Worm (Caenorhabditis elegans) whole organism, L2 larva: ENCODE measurements around the gene clec-140.

Experiments
- C34F6.9 ChIP-seq: fragments of 150-350 bp; optimal IDR thresholded peaks from 2 replicates; lab custom pipeline; 2014; ENCODE audit warnings: missing biosample characterization, missing genetic modification characterization
- F13H6.1 ChIP-seq: sonication (generic microtip); optimal IDR thresholded peaks from 2 replicates; lab custom pipeline; 2016; ENCODE audit warnings: missing genetic modification characterization, missing compliant biosample characterization
- R02D3.7 ChIP-seq: fragments of 150-350 bp; optimal IDR thresholded peaks from 2 replicates; lab custom pipeline; 2014; ENCODE audit warnings: missing biosample characterization, missing genetic modification characterization
- Y55F3AM.14 ChIP-seq: fragments of 200-800 bp; sonication (Bioruptor generic); optimal IDR thresholded peaks from 2 replicates; lab custom pipeline; 2018; ENCODE audit warnings: mild to moderate bottlenecking, missing genetic modification characterization, missing compliant biosample characterization
- ZK546.5 ChIP-seq: sonication (generic microtip); optimal IDR thresholded peaks from 2 replicates; lab custom pipeline; 2017; ENCODE audit warnings: missing biosample characterization, missing genetic modification characterization
- alr-1 ChIP-seq: fragments of 150-350 bp; optimal IDR thresholded peaks from 2 replicates; lab custom pipeline; 2014; ENCODE audit warnings: missing biosample characterization, missing genetic modification characterization
- aly-2 ChIP-seq: fragments of 150-350 bp; optimal IDR thresholded peaks from 2 replicates; lab custom pipeline; 2014; ENCODE audit warnings: missing biosample characterization, missing genetic modification characterization
- ama-1 ChIP-seq: fragments of 150-350 bp; optimal IDR thresholded peaks from 2 replicates; lab custom pipeline; 2018; ENCODE audit warnings: inconsistent platforms
- blmp-1 ChIP-seq: sonication (generic microtip); optimal IDR thresholded peaks from 2 replicates; lab custom pipeline; 2017; ENCODE audit warnings: missing genetic modification characterization, mild to moderate bottlenecking, missing compliant biosample characterization, antibody characterized with exemption, moderate library complexity; ENCODE audit not compliant: insufficient read depth
- ceh-16 ChIP-seq: fragments of 150-350 bp; optimal IDR thresholded peaks from 2 replicates; lab custom pipeline; 2014; ENCODE audit warnings: missing biosample characterization, missing genetic modification characterization
- ceh-82 ChIP-seq: fragments of 150-350 bp; optimal IDR thresholded peaks from 2 replicates; lab custom pipeline; 2014; ENCODE audit warnings: missing biosample characterization, missing genetic modification characterization
- crh-2 ChIP-seq: sonication (generic microtip); optimal IDR thresholded peaks from 2 replicates; lab custom pipeline; 2017; ENCODE audit warnings: missing biosample characterization, missing genetic modification characterization
- dmd-4 ChIP-seq: sonication (generic microtip); optimal IDR thresholded peaks from 2 replicates; lab custom pipeline; 2017; ENCODE audit warnings: missing biosample characterization, missing genetic modification characterization
- egl-27 ChIP-seq: sonication (generic microtip); optimal IDR thresholded peaks from 3 replicates; lab custom pipeline; 2017; ENCODE audit warnings: missing biosample characterization, missing genetic modification reagents, missing genetic modification characterization
- elt-1 ChIP-seq: fragments of 150-350 bp; optimal IDR thresholded peaks from 2 replicates; lab custom pipeline; 2014; ENCODE audit warnings: missing biosample characterization, missing genetic modification characterization
- elt-3 ChIP-seq: sonication (generic microtip); optimal IDR thresholded peaks from 2 replicates; lab custom pipeline; 2017; ENCODE audit warnings: missing biosample characterization, missing genetic modification characterization
- fos-1 ChIP-seq: fragments of 150-350 bp; optimal IDR thresholded peaks from 2 replicates; lab custom pipeline; 2014; ENCODE audit warnings: missing biosample characterization, missing genetic modification characterization
- gmeb-1 ChIP-seq: fragments of 150-350 bp; optimal IDR thresholded peaks from 2 replicates; lab custom pipeline; 2014; ENCODE audit warnings: missing biosample characterization, missing genetic modification characterization
- lin-11 ChIP-seq: fragments of 150-350 bp; sonication (generic microtip); optimal IDR thresholded peaks from 2 replicates; lab custom pipeline; 2014; ENCODE audit warnings: missing biosample characterization, missing genetic modification characterization, inconsistent platforms, mixed read lengths
- lin-13 ChIP-seq: fragments of 150-350 bp; optimal IDR thresholded peaks from 2 replicates; lab custom pipeline; 2014; ENCODE audit warnings: missing biosample characterization, missing genetic modification reagents, missing genetic modification characterization
- lin-39 ChIP-seq: fragments of 150-350 bp; optimal IDR thresholded peaks from 2 replicates; lab custom pipeline; 2014; ENCODE audit warnings: missing biosample characterization, missing genetic modification reagents, missing genetic modification characterization
- lsy-2 ChIP-seq, 2 experiments: fragments of 150-350 bp in 1 of 2; sonication (generic microtip) in 1 of 2; optimal IDR thresholded peaks; 2 replicates each; lab custom pipeline; 2014 to 2017; ENCODE audit warnings: missing biosample characterization in 2 of 2, missing genetic modification characterization in 2 of 2
- mab-5 ChIP-seq: fragments of 150-350 bp; optimal IDR thresholded peaks from 2 replicates; lab custom pipeline; 2014; ENCODE audit warnings: missing biosample characterization, missing genetic modification characterization
- mbf-1 ChIP-seq: sonication (generic microtip); optimal IDR thresholded peaks from 2 replicates; lab custom pipeline; 2017; ENCODE audit warnings: missing biosample characterization, missing genetic modification characterization
- mdl-1 ChIP-seq, 2 experiments: fragments of 150-350 bp in 1 of 2; sonication (generic microtip) in 1 of 2; optimal IDR thresholded peaks; 2 replicates each; lab custom pipeline; 2017; ENCODE audit warnings: missing biosample characterization in 2 of 2, missing genetic modification characterization in 2 of 2
- nhr-10 ChIP-seq: sonication (generic microtip); optimal IDR thresholded peaks from 2 replicates; lab custom pipeline; 2017; ENCODE audit warnings: missing biosample characterization, missing genetic modification characterization
- nhr-11 ChIP-seq: fragments of 150-350 bp; optimal IDR thresholded peaks from 2 replicates; lab custom pipeline; 2014; ENCODE audit warnings: missing biosample characterization, missing genetic modification characterization
- nhr-12 ChIP-seq: fragments of 150-350 bp; optimal IDR thresholded peaks from 2 replicates; lab custom pipeline; 2014; ENCODE audit warnings: missing biosample characterization, missing genetic modification characterization
- nhr-129 ChIP-seq: fragments of 150-350 bp; optimal IDR thresholded peaks from 2 replicates; lab custom pipeline; 2014; ENCODE audit warnings: missing biosample characterization, missing genetic modification characterization
- nhr-21 ChIP-seq: fragments of 150-350 bp; optimal IDR thresholded peaks from 2 replicates; lab custom pipeline; 2014; ENCODE audit warnings: missing biosample characterization, missing genetic modification characterization
- nhr-23 ChIP-seq: fragments of 150-350 bp; optimal IDR thresholded peaks from 2 replicates; lab custom pipeline; 2014; ENCODE audit warnings: missing biosample characterization, missing genetic modification reagents, missing genetic modification characterization
- nhr-237 ChIP-seq: fragments of 150-350 bp; optimal IDR thresholded peaks from 2 replicates; lab custom pipeline; 2014; ENCODE audit warnings: missing biosample characterization, missing genetic modification characterization
- nhr-25 ChIP-seq: fragments of 150-350 bp; sonication (generic microtip); optimal IDR thresholded peaks from 3 replicates; lab custom pipeline; 2014; ENCODE audit warnings: missing biosample characterization, missing genetic modification characterization
- nhr-6 ChIP-seq: fragments of 150-350 bp; optimal IDR thresholded peaks from 2 replicates; lab custom pipeline; 2014; ENCODE audit warnings: missing biosample characterization, missing genetic modification characterization
- nhr-77 ChIP-seq: fragments of 150-350 bp; optimal IDR thresholded peaks from 2 replicates; lab custom pipeline; 2014; ENCODE audit warnings: missing biosample characterization, missing genetic modification characterization
- peb-1 ChIP-seq: fragments of 150-350 bp; optimal IDR thresholded peaks from 2 replicates; lab custom pipeline; 2014; ENCODE audit warnings: missing biosample characterization, missing genetic modification characterization
- sem-4 ChIP-seq: fragments of 150-350 bp; optimal IDR thresholded peaks from 2 replicates; lab custom pipeline; 2014; ENCODE audit warnings: missing biosample characterization, missing genetic modification reagents, missing genetic modification characterization
- skn-1 ChIP-seq: sonication (generic microtip); optimal IDR thresholded peaks from 2 replicates; lab custom pipeline; 2017; ENCODE audit warnings: missing biosample characterization, missing genetic modification characterization
- sma-3 ChIP-seq: sonication (generic microtip); optimal IDR thresholded peaks from 2 replicates; lab custom pipeline; 2016; ENCODE audit warnings: missing genetic modification reagents, missing genetic modification characterization, missing compliant biosample characterization
- sma-9 ChIP-seq, 2 experiments: fragments of 150-350 bp in 1 of 2; sonication (generic microtip) in 1 of 2; optimal IDR thresholded peaks; 2 replicates each; lab custom pipeline; 2014 to 2016; ENCODE audit warnings: missing genetic modification characterization in 2 of 2, mild to moderate bottlenecking in 1 of 2, missing biosample characterization in 1 of 2, missing compliant biosample characterization in 1 of 2, missing genetic modification reagents in 1 of 2, moderate library complexity in 1 of 2
- snpc-4 ChIP-seq: fragments of 150-350 bp; optimal IDR thresholded peaks from 2 replicates; lab custom pipeline; 2014; ENCODE audit warnings: missing biosample characterization, missing genetic modification characterization
- unc-39 ChIP-seq: fragments of 150-350 bp; optimal IDR thresholded peaks from 2 replicates; lab custom pipeline; 2014; ENCODE audit warnings: missing biosample characterization, missing genetic modification characterization
- unc-55 ChIP-seq: fragments of 150-350 bp; sonication (generic microtip); optimal IDR thresholded peaks from 3 replicates; lab custom pipeline; 2014; ENCODE audit warnings: missing biosample characterization, missing genetic modification reagents, missing genetic modification characterization
- unc-62 ChIP-seq: fragments of 150-350 bp; optimal IDR thresholded peaks from 2 replicates; lab custom pipeline; 2014; ENCODE audit warnings: missing biosample characterization, missing genetic modification reagents, missing genetic modification characterization
- zag-1 ChIP-seq: fragments of 150-350 bp; optimal IDR thresholded peaks from 2 replicates; lab custom pipeline; 2014; ENCODE audit warnings: missing biosample characterization, missing genetic modification characterization
- ztf-1 ChIP-seq: fragments of 200-800 bp; sonication (Bioruptor generic); conservative IDR thresholded peaks from 2 replicates; pipeline ENCODE4 v1.3.6; 2022; ENCODE audit warnings: missing genetic modification characterization, missing compliant biosample characterization
- ztf-11 ChIP-seq: sonication (generic microtip); optimal IDR thresholded peaks from 2 replicates; lab custom pipeline; 2017; ENCODE audit warnings: missing biosample characterization, missing genetic modification characterization
- ztf-4 ChIP-seq: fragments of 150-350 bp; optimal IDR thresholded peaks from 2 replicates; lab custom pipeline; 2014; ENCODE audit warnings: missing biosample characterization, missing genetic modification characterization

Gene clec-140

DNA sequence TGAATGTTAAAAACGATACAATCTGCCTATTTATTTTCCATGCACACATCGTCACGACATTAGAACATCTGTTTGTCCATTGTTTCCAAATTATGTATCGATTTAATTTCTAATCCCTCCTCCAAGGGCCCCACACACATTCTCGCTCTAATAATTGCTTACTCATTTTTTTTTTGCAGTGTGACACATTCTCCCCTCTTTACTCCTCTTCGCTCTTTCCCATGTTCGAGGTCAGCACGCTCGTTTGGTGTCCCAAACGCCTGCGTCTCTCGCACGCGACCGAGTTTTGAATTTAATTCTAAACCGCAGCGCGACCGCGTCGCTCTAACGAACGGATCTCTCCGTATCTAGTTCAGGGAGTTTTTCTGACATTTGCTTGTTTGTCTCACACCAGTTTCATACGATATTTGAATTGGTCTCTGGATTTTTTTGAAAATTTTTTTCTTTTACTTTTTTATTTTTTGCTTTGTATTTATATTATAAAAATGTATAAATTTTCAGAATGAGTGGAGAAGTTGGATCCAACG lies at the start of gene clec-140, which contains the start of gene hmg-11:
Gene clec-140 (plus strand): TSS at position 477 of the 527 bp plus-strand sequence.
Gene hmg-11 (plus strand): TSS at position 502 of the 527 bp plus-strand sequence.
- TF ChIP-seq nhr-11 (tag; lab: Kevin White, UChicago): no peak
- no peak for TF ChIP-seq nhr-21 (tag; lab: Kevin White, UChicago)
- TF ChIP-seq mdl-1 (tag; optimal IDR thresholded peaks at IDR 0.05; lab: Kevin White, UChicago): peak; percentile 50 to 60
- TF ChIP-seq lin-13 (GFP tag; lab: Kevin White, UChicago): no peak
- TF ChIP-seq mbf-1 (tag; lab: Kevin White, UChicago): no peak
- no peak for TF ChIP-seq crh-2 (tag; lab: Kevin White, UChicago)
- peak; percentile 11 for TF ChIP-seq snpc-4 (tag; lab: Kevin White, UChicago)
- TF ChIP-seq peb-1 (tag; lab: Kevin White, UChicago): no peak
- TF ChIP-seq ztf-1: no peak
- TF ChIP-seq blmp-1 (tag; lab: Kevin White, UChicago): no peak
- TF ChIP-seq ztf-11 (tag; lab: Kevin White, UChicago): no peak
- TF ChIP-seq Y55F3AM.14: no peak
- TF ChIP-seq sma-3: peak; percentile 26
- no peak for TF ChIP-seq ceh-82 (tag; lab: Kevin White, UChicago)
- TF ChIP-seq C34F6.9: peak; percentile 80
- TF ChIP-seq egl-27: peak; percentile 26
- no peak for TF ChIP-seq R02D3.7 (tag; lab: Kevin White, UChicago)
- TF ChIP-seq dmd-4 (tag; lab: Kevin White, UChicago): no peak
- TF ChIP-seq ceh-16 (tag; lab: Kevin White, UChicago): no peak
- no peak for TF ChIP-seq nhr-237 (tag; lab: Kevin White, UChicago)
- TF ChIP-seq nhr-10 (tag; lab: Kevin White, UChicago): no peak
- no peak for TF ChIP-seq nhr-77 (tag; lab: Kevin White, UChicago)
- no peak for TF ChIP-seq nhr-25 (tag; lab: Kevin White, UChicago)
- no peak for TF ChIP-seq gmeb-1 (tag; lab: Kevin White, UChicago)
- no peak for TF ChIP-seq ztf-4 (tag; lab: Kevin White, UChicago)
- peak; percentile 42 for TF ChIP-seq zag-1 (tag; lab: Kevin White, UChicago)
- TF ChIP-seq unc-55 (GFP tag; lab: Kevin White, UChicago): peak; percentile 53
- no peak for TF ChIP-seq nhr-12
- no peak for TF ChIP-seq lin-11 (tag; lab: Kevin White, UChicago)
- TF ChIP-seq skn-1 (tag; lab: Kevin White, UChicago): no peak
- TF ChIP-seq ZK546.5: no peak
- no peak for TF ChIP-seq lin-39 (tag; lab: Kevin White, UChicago)
- TF ChIP-seq alr-1 (tag; lab: Kevin White, UChicago): no peak
- TF ChIP-seq lsy-2 (tag; optimal IDR thresholded peaks at IDR 0.05; lab: Kevin White, UChicago): no peak
- TF ChIP-seq unc-39: no peak
- no peak for TF ChIP-seq nhr-23 (tag; lab: Kevin White, UChicago)
- no peak for TF ChIP-seq F13H6.1 (tag; lab: Kevin White, UChicago)
- no peak for TF ChIP-seq ama-1 (lab: Kevin White, UChicago)
- TF ChIP-seq fos-1: peak; percentile 94
- no peak for TF ChIP-seq nhr-6
- no peak for TF ChIP-seq sma-9 (GFP tag; optimal IDR thresholded peaks at IDR 0.05; lab: Kevin White, UChicago)
- no peak for TF ChIP-seq sma-9 (tag; optimal IDR thresholded peaks at IDR 0.05; lab: Kevin White, UChicago)
- TF ChIP-seq elt-1 (tag; lab: Kevin White, UChicago): no peak
- no peak for TF ChIP-seq sem-4 (tag; lab: Kevin White, UChicago)
- no peak for TF ChIP-seq mab-5 (tag; lab: Kevin White, UChicago)
- TF ChIP-seq unc-62 (GFP tag; lab: Kevin White, UChicago): no peak
- peak; percentile 68 for TF ChIP-seq nhr-129 (tag; lab: Kevin White, UChicago)
- no peak for TF ChIP-seq aly-2
- TF ChIP-seq elt-3 (tag; lab: Kevin White, UChicago): no peak
